Fruit fly (Drosophila melanogaster) whole organism: ENCODE data around the gene PIG-F.

ENCODE experiments used
- CG8478 ChIP-seq: fragments of >200 bp; optimal IDR thresholded peaks from 2 replicates; lab custom pipeline; 2018; ENCODE audit warnings: inconsistent platforms
- Dll ChIP-seq: fragments of >200 bp; optimal IDR thresholded peaks from 2 replicates; lab custom pipeline; 2017
- EcR ChIP-seq, 2 experiments: fragments of >200 bp; optimal IDR thresholded peaks; 2 replicates each; lab custom pipeline; 2017; ENCODE audit warnings: missing biosample characterization in 2 of 2, missing genetic modification characterization in 2 of 2, missing genetic modification reagents in 2 of 2
- pan ChIP-seq: fragments of >200 bp; optimal IDR thresholded peaks from 2 replicates; lab custom pipeline; 2017
- psq ChIP-seq: fragments of >200 bp; optimal IDR thresholded peaks from 2 replicates; lab custom pipeline; 2017
- usp ChIP-seq: fragments of >200 bp; optimal IDR thresholded peaks from 2 replicates; lab custom pipeline; 2017; ENCODE audit warnings: missing biosample characterization, missing genetic modification characterization, mixed read lengths

dm6 chr3L:19634788-19635448 is 22.7 kb downstream of the PIG-F start:
- no peak for TF ChIP-seq psq (lab: Kevin White, UChicago)
- no peak for TF ChIP-seq Dll
- TF ChIP-seq pan (lab: Kevin White, UChicago), result no peak
- TF ChIP-seq usp (GFP tag; lab: Kevin White, UChicago), result no peak
- no peak for TF ChIP-seq CG8478 (lab: Kevin White, UChicago)
- no peak for TF ChIP-seq EcR (GFP tag; optimal IDR thresholded peaks at IDR 0.05; lab: Kevin White, UChicago)
